Fruit fly (Drosophila melanogaster): ENCODE measurements around the gene Acbp5.
A peak's percentile ranks its signal among the peaks of the same experiment; 100 is the strongest.

The Acbp5 gene

dm6 chr3L:8813484-8813883, 25.1 kb upstream of the Acbp5 start (continued):
- peak; percentile 25 for TF ChIP-seq CG30403 (GFP tag; optimal IDR thresholded peaks at IDR 0.05)
- TF ChIP-seq Blimp-1 (GFP tag; optimal IDR thresholded peaks at IDR 0.05) = peak; percentile 42
- peak in 1 of 2 experiments; percentile 17 for TF ChIP-seq Hr51 (GFP tag; optimal IDR thresholded peaks at IDR 0.05)
- peak; percentile 34; the same call in 1 of the 3 replicates for TF ChIP-seq CG2889 (GFP tag; IDR thresholded peaks at IDR 0.05)
- no peak for TF ChIP-seq CG1832 (GFP tag; optimal IDR thresholded peaks at IDR 0.05)
- TF ChIP-seq CG43689 (GFP tag; IDR thresholded peaks at IDR 0.05) = peak; percentile 46; the same call in 1 of the 2 replicates
- TF ChIP-seq CG2199 (GFP tag; IDR thresholded peaks at IDR 0.05) = 0 out of 3 replicates have a peak, but pooled peaks have one; percentile 51
- TF ChIP-seq bigmax (GFP tag; optimal IDR thresholded peaks at IDR 0.05) = no peak
- TF ChIP-seq Awh (GFP tag; IDR thresholded peaks at IDR 0.05) = peak; percentile 62; the same call in 1 of the 2 replicates
- no peak for TF ChIP-seq GATAe (GFP tag; conservative IDR thresholded peaks at IDR 0.05)
- peak; percentile 54; the same call in 1 of the 2 replicates for TF ChIP-seq ssp (GFP tag; IDR thresholded peaks at IDR 0.05)
- peak; percentile 94 for TF ChIP-seq Ets65A (GFP tag)
- TF ChIP-seq gsb (GFP tag; IDR thresholded peaks at IDR 0.05) = peak; percentile 48; the same call in 1 of the 2 replicates
- TF ChIP-seq ken (GFP tag; IDR thresholded peaks at IDR 0.05) = peak; percentile 53; the same call in 1 of the 3 replicates
- TF ChIP-seq vvl (GFP tag; IDR thresholded peaks at IDR 0.05) = peak; percentile 62; the same call in 1 of the 2 replicates
- no peak for TF ChIP-seq knrl (GFP tag; IDR thresholded peaks at IDR 0.05; ENCODE audit: partially characterized antibody)
- no peak for TF ChIP-seq zfh2 (GFP tag; optimal IDR thresholded peaks at IDR 0.05)
- no peak for TF ChIP-seq CTCF (GFP tag; optimal IDR thresholded peaks at IDR 0.05)
- TF ChIP-seq CG11093 (GFP tag; IDR thresholded peaks at IDR 0.05) = peak; percentile 57; the same call in 1 of the 3 replicates
- TF ChIP-seq CG3847 (GFP tag; IDR thresholded peaks at IDR 0.05) = peak; percentile 60
- peak; percentile 85 for TF ChIP-seq Drgx (GFP tag; IDR thresholded peaks at IDR 0.05)
- TF ChIP-seq CG2678 (tag; optimal IDR thresholded peaks at IDR 0.05) = peak; percentile 59
- TF ChIP-seq CG12391 (tag; optimal IDR thresholded peaks at IDR 0.05) = peak; percentile 4
- TF ChIP-seq CG1529 (GFP tag; optimal IDR thresholded peaks at IDR 0.05) = no peak
- TF ChIP-seq unc-4 (GFP tag; IDR thresholded peaks at IDR 0.05; ENCODE audit: partially characterized antibody) = no peak
- no peak for TF ChIP-seq Fer1 (GFP tag; optimal IDR thresholded peaks at IDR 0.05)
- peak; percentile 70 for TF ChIP-seq CG10366 (GFP tag; IDR thresholded peaks at IDR 0.05)
- peak; percentile 71 for TF ChIP-seq tgo (GFP tag; IDR thresholded peaks at IDR 0.05)
- TF ChIP-seq pan (optimal IDR thresholded peaks at IDR 0.05) = no peak
- TF ChIP-seq pan (GFP tag; optimal IDR thresholded peaks at IDR 0.05 in 1 of 2, IDR thresholded peaks at IDR 0.05 in 1 of 2) = peak in 1 of 2 experiments; percentile 69
- peak; percentile 51; the same call in 1 of the 2 replicates for TF ChIP-seq danr (GFP tag; IDR thresholded peaks at IDR 0.05)
- TF ChIP-seq otp (GFP tag; IDR thresholded peaks at IDR 0.05) = peak; percentile 64; the same call in 2 of the 3 replicates
- TF ChIP-seq chm (GFP tag; IDR thresholded peaks at IDR 0.05) = no peak
- peak; percentile 61 for TF ChIP-seq seq (GFP tag; IDR thresholded peaks at IDR 0.05)
- 0 out of 2 replicates have a peak, but pooled peaks have one; percentile 33 for TF ChIP-seq dati (GFP tag; IDR thresholded peaks at IDR 0.05)
- no peak for TF ChIP-seq gfzf (GFP tag; optimal IDR thresholded peaks at IDR 0.05)
- no peak for TF ChIP-seq CG34376 (GFP tag; optimal IDR thresholded peaks at IDR 0.05)
- no peak for TF ChIP-seq h (optimal IDR thresholded peaks at IDR 0.05)
- TF ChIP-seq B-H1 (GFP tag; IDR thresholded peaks at IDR 0.05) = peak; percentile 70; the same call in 2 of the 3 replicates
- TF ChIP-seq wdn (GFP tag; IDR thresholded peaks at IDR 0.05) = 0 out of 2 replicates have a peak, but pooled peaks have one; percentile 6
- TF ChIP-seq croc (GFP tag; conservative IDR thresholded peaks at IDR 0.05) = 0 out of 3 replicates have a peak, but pooled peaks have one; percentile 40
- no peak for TF ChIP-seq Ssrp (tag; optimal IDR thresholded peaks at IDR 0.05)
- TF ChIP-seq chinmo (GFP tag; IDR thresholded peaks at IDR 0.05; ENCODE audit: partially characterized antibody) = no peak
- TF ChIP-seq CG12299 (tag; optimal IDR thresholded peaks at IDR 0.05) = no peak
- TF ChIP-seq stc (GFP tag; IDR thresholded peaks at IDR 0.05) = peak; percentile 48; the same call in 1 of the 2 replicates
- TF ChIP-seq CG17359 (tag; optimal IDR thresholded peaks at IDR 0.05) = peak; percentile 13
- TF ChIP-seq D (optimal IDR thresholded peaks at IDR 0.05) = no peak
- peak; percentile 12 for TF ChIP-seq D (GFP tag; optimal IDR thresholded peaks at IDR 0.05)
- peak; percentile 65; the same call in 2 of the 3 replicates for TF ChIP-seq ase (GFP tag; IDR thresholded peaks at IDR 0.05)
- TF ChIP-seq CG4424 (GFP tag; optimal IDR thresholded peaks at IDR 0.05) = peak; percentile 32
- TF ChIP-seq CG7839 (tag; optimal IDR thresholded peaks at IDR 0.05) = peak; percentile 27
- TF ChIP-seq H15 (GFP tag; IDR thresholded peaks at IDR 0.05) = peak; percentile 37; the same call in 1 of the 3 replicates

Measured in whole organism, embryonic.